Worm (Caenorhabditis elegans): ENCODE results near the gene gsto-3.

DNA sequence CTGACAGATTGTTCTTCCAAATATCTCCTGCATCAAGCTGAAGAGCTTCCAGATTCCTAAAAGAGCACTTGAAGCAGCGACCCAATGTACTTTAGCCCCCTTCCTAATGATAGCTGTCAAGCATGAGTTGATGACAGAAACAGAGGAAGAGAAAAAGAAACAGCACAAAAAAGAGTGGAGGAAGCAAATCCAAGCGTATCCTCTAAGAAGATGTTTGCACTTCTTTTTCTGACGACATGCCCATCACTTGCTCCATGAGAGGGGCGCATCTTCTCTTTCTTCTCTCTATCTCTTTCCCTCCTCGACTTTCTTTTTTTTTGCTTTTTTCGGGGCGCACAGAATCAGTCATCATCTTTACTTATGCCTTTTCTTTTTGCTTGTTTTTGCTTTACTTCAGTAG lies 20.8 kb downstream of the gsto-3 start:
- TF ChIP-seq tab-1 (GFP tag; IDR thresholded peaks at IDR 0.05) (no peak), ztf-23 (GFP tag; IDR thresholded peaks at IDR 0.05) (no peak), cog-1 (tag; optimal IDR thresholded peaks at IDR 0.05) (no peak), klf-2 (GFP tag; conservative IDR thresholded peaks at IDR 0.05) (no peak), flt-1 (GFP tag; IDR thresholded peaks at IDR 0.05) (no peak), ztf-29 (GFP tag; IDR thresholded peaks at IDR 0.05) (no peak), med-1 (GFP tag; optimal IDR thresholded peaks at IDR 0.05; ENCODE audit: insufficient read depth) (no peak)
